Fruit fly (Drosophila melanogaster) whole organism: ENCODE measurements around the gene Gyc89Da.

Experiments
- CG8478 ChIP-seq: fragments of >200 bp; optimal IDR thresholded peaks from 2 replicates; lab custom pipeline; 2018; ENCODE audit warnings: inconsistent platforms
- psq ChIP-seq: fragments of >200 bp; optimal IDR thresholded peaks from 2 replicates; lab custom pipeline; 2017
- usp ChIP-seq: fragments of >200 bp; optimal IDR thresholded peaks from 2 replicates; lab custom pipeline; 2017; ENCODE audit warnings: missing biosample characterization, missing genetic modification characterization, mixed read lengths

dm6 chr3R:16502595-16503305 lies 30.3 kb downstream of the Gyc89Da start, which contains the start of gene CG42342:
- no peak for TF ChIP-seq psq
- TF ChIP-seq CG8478 = no peak
- no peak for TF ChIP-seq usp (GFP tag; lab: Kevin White, UChicago)
